Worm (Caenorhabditis elegans) whole organism, L4/young adult: ENCODE data around the gene F48F7.6.

Experiments used
- W03F9.2 ChIP-seq: fragments of 150-350 bp; optimal IDR thresholded peaks from 2 replicates; lab custom pipeline; 2014; ENCODE audit warnings: missing biosample characterization, missing genetic modification characterization
- dao-5 ChIP-seq: sonication (generic microtip); optimal IDR thresholded peaks from 2 replicates; lab custom pipeline; 2016; ENCODE audit warnings: missing genotype, missing genetic modification characterization, moderate library complexity, missing compliant biosample characterization
- him-1 ChIP-seq: sonication (generic microtip); optimal IDR thresholded peaks from 2 replicates; lab custom pipeline; 2016; ENCODE audit warnings: missing genotype, missing genetic modification reagents, missing genetic modification characterization, missing compliant biosample characterization

DNA sequence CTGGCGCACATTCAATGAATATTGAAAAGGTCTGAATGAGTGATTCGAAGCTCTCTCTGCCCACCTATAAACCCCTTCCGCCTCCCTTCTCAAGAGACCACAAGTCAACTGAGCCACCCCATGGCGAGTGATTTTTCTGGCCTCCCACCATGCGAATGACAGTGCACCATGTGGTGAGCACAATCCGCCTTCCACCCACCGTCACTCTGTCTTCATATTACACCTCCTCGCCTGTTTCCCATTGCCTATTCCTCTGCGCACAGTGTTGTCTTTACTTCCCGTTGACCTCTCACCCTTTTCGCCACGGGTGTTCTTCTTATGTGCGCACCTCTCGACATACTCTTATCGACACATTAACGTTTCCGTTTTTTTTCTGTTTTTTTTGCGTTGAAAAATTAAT is 49.3 kb downstream of the F48F7.6 start:
- TF ChIP-seq him-1 (tag; lab: Kevin White, UChicago) (no peak), W03F9.2 (tag; lab: Kevin White, UChicago) (no peak), dao-5 (no peak)
